Worm (Caenorhabditis elegans): ENCODE measurements around the gene T04F8.2.

T04F8.2 gene

ce11 chrX:11656519-11657006, at the start of gene T04F8.2:
Gene T04F8.2 (minus strand): TSS chrX:11656569.
- no peak for TF ChIP-seq unc-62 (GFP tag; optimal IDR thresholded peaks at IDR 0.05)

- TF ChIP-seq unc-62 (GFP tag; optimal IDR thresholded peaks at IDR 0.05), result no peak
These were observed 45.9 kb upstream of the T04F8.2 start, which contains the start of gene C44C10.3 for ce11 chrX:11702236-11702635. Gene C44C10.3 (plus strand): TSS chrX:11702536.

- TF ChIP-seq unc-62 (GFP tag; optimal IDR thresholded peaks at IDR 0.05), result no peak
These were observed 43.9 kb upstream of the T04F8.2 start, which contains the start of gene C44C10.15 for ce11 chrX:11700263-11700662. Gene C44C10.15 (minus strand): TSS chrX:11700363.

ce11 chrX:11696696-11697095, 40.3 kb upstream of the T04F8.2 start, which contains the start of gene C44C10.12:
Gene C44C10.12 (plus strand): TSS chrX:11696996.
- TF ChIP-seq unc-62 (GFP tag; optimal IDR thresholded peaks at IDR 0.05), result no peak

ce11 chrX:11693092-11693491, 36.7 kb upstream of the T04F8.2 start, which contains the start of gene smcl-1:
Gene smcl-1 (plus strand): TSS chrX:11693464.
- TF ChIP-seq unc-62 (GFP tag; optimal IDR thresholded peaks at IDR 0.05), result no peak

- TF ChIP-seq unc-62 (GFP tag; optimal IDR thresholded peaks at IDR 0.05), result no peak
These were observed 33.7 kb upstream of the T04F8.2 start, which contains the start of the genes C44C10.10 and C44C10.5 for ce11 chrX:11690014-11690591. Gene C44C10.10 (plus strand): TSS chrX:11690314. Gene C44C10.5 (plus strand): TSS chrX:11690541.

- TF ChIP-seq unc-62 (GFP tag; optimal IDR thresholded peaks at IDR 0.05), result no peak
These were observed 31.5 kb upstream of the T04F8.2 start, which contains the start of gene C44C10.7 for ce11 chrX:11687836-11688319. Gene C44C10.7 (minus strand): TSS chrX:11688269.

ce11 chrX:11684261-11684660, 27.9 kb upstream of the T04F8.2 start, which contains the start of gene hnd-1:
Gene hnd-1 (plus strand): TSS chrX:11684561.
- no peak for TF ChIP-seq unc-62 (GFP tag; optimal IDR thresholded peaks at IDR 0.05)

- no peak for TF ChIP-seq unc-62 (GFP tag; optimal IDR thresholded peaks at IDR 0.05)
These were observed 24.5 kb upstream of the T04F8.2 start, which contains the start of gene T04F8.7 for ce11 chrX:11680851-11681250. Gene T04F8.7 (minus strand): TSS chrX:11680980.

ce11 chrX:11679211-11679977, 23.0 kb upstream of the T04F8.2 start:
- TF ChIP-seq unc-62 (GFP tag; optimal IDR thresholded peaks at IDR 0.05), result no peak

ce11 chrX:11675573-11675972, 19.2 kb upstream of the T04F8.2 start:
- no peak for TF ChIP-seq unc-62 (GFP tag; optimal IDR thresholded peaks at IDR 0.05)

ce11 chrX:11673063-11673759, 16.8 kb upstream of the T04F8.2 start:
- no peak for TF ChIP-seq unc-62 (GFP tag; optimal IDR thresholded peaks at IDR 0.05)

ce11 chrX:11666545-11667177, 10.3 kb upstream of the T04F8.2 start, which contains the start of gene noca-2:
Gene noca-2 (plus strand): TSS chrX:11667127.
- no peak for TF ChIP-seq unc-62 (GFP tag; optimal IDR thresholded peaks at IDR 0.05)

ce11 chrX:11665522-11666017, 9.2 kb upstream of the T04F8.2 start:
- TF ChIP-seq unc-62 (GFP tag; optimal IDR thresholded peaks at IDR 0.05), result no peak

ce11 chrX:11664184-11664583, 7.8 kb upstream of the T04F8.2 start:
- TF ChIP-seq unc-62 (GFP tag; optimal IDR thresholded peaks at IDR 0.05), result no peak
